Worm (Caenorhabditis elegans): ENCODE data around the gene lgc-53.
A peak's percentile ranks its signal among the peaks of the same experiment; 100 is the strongest.

Gene lgc-53

ce11 chrX:16724954-16725353 is 13.5 kb downstream of the lgc-53 start (continued):
- TF ChIP-seq spr-1 (tag; optimal IDR thresholded peaks at IDR 0.05) (no peak), fkh-10 (GFP tag; optimal IDR thresholded peaks at IDR 0.05) (no peak), ctbp-1 (GFP tag; IDR thresholded peaks at IDR 0.05) (no peak), T20F7.1 (GFP tag; optimal IDR thresholded peaks at IDR 0.05) (peak; percentile 58), aly-2 (tag; optimal IDR thresholded peaks at IDR 0.05) (no peak), lin-38 (GFP tag; IDR thresholded peaks at IDR 0.05) (no peak), saeg-2 (GFP tag; IDR thresholded peaks at IDR 0.05) (no peak), Y48G9A.11 (GFP tag; IDR thresholded peaks at IDR 0.05) (no peak), dmd-6 (GFP tag; IDR thresholded peaks at IDR 0.05) (peak; percentile 97), zfp-3 (GFP tag; conservative IDR thresholded peaks at IDR 0.05) (no peak), unc-62 (GFP tag; optimal IDR thresholded peaks at IDR 0.05 in 1 of 2) (peak in 1 of 2 experiments; percentile 98), unc-62 (tag; optimal IDR thresholded peaks at IDR 0.05) (no peak), snpc-4 (tag; optimal IDR thresholded peaks at IDR 0.05) (no peak), arid-1 (GFP tag; conservative IDR thresholded peaks at IDR 0.05) (no peak), nhr-11 (tag; optimal IDR thresholded peaks at IDR 0.05) (no peak), lin-15B (tag; optimal IDR thresholded peaks at IDR 0.05) (no peak), vab-7 (GFP tag; IDR thresholded peaks at IDR 0.05) (no peak), lir-3 (tag; optimal IDR thresholded peaks at IDR 0.05) (no peak), R02D3.7 (tag; optimal IDR thresholded peaks at IDR 0.05) (no peak), F37D6.2 (tag; optimal IDR thresholded peaks at IDR 0.05) (no peak), nhr-76 (tag; optimal IDR thresholded peaks at IDR 0.05) (peak; percentile 49), daf-8 (GFP tag; IDR thresholded peaks at IDR 0.05) (no peak), tra-1 (GFP tag; IDR thresholded peaks at IDR 0.05) (peak; percentile 53), spr-3 (GFP tag; optimal IDR thresholded peaks at IDR 0.05) (no peak), lin-13 (GFP tag; optimal IDR thresholded peaks at IDR 0.05) (no peak), cey-2 (tag; optimal IDR thresholded peaks at IDR 0.05; ENCODE audit: borderline replicate concordance, insufficient read depth) (no peak), daf-16 (GFP tag; optimal IDR thresholded peaks at IDR 0.05) (no peak), daf-16 (tag; optimal IDR thresholded peaks at IDR 0.05) (peak; percentile 71), egl-27 (tag; optimal IDR thresholded peaks at IDR 0.05) (no peak), unc-39 (tag; optimal IDR thresholded peaks at IDR 0.05) (no peak), nhr-28 (tag; optimal IDR thresholded peaks at IDR 0.05) (peak; percentile 71), Y105C5A.15 (GFP tag; IDR thresholded peaks at IDR 0.05) (no peak), dpl-1 (GFP tag; optimal IDR thresholded peaks at IDR 0.05) (no peak), ZK546.5 (tag; optimal IDR thresholded peaks at IDR 0.05) (no peak), skn-1 (tag; optimal IDR thresholded peaks at IDR 0.05) (no peak), T26A8.4 (GFP tag; IDR thresholded peaks at IDR 0.05) (no peak), mes-2 (tag; optimal IDR thresholded peaks at IDR 0.05; ENCODE audit: poor library complexity, severe bottlenecking) (no peak), set-16 (GFP tag; IDR thresholded peaks at IDR 0.05) (no peak), nhr-102 (tag; optimal IDR thresholded peaks at IDR 0.05) (no peak), hlh-30 (tag; optimal IDR thresholded peaks at IDR 0.05; ENCODE audit: insufficient read depth) (peak; percentile 87), dmd-8 (GFP tag; IDR thresholded peaks at IDR 0.05) (no peak), pqm-1 (tag; optimal IDR thresholded peaks at IDR 0.05) (no peak), lim-7 (GFP tag; IDR thresholded peaks at IDR 0.05) (no peak), snpc-1.2 (GFP tag; IDR thresholded peaks at IDR 0.05) (no peak), zip-11 (GFP tag; IDR thresholded peaks at IDR 0.05) (no peak), ztf-11 (tag; optimal IDR thresholded peaks at IDR 0.05) (no peak), lin-1 (GFP tag; IDR thresholded peaks at IDR 0.05) (peak; percentile 72), zag-1 (tag; optimal IDR thresholded peaks at IDR 0.05) (no peak), pha-4 (GFP tag; IDR thresholded peaks at IDR 0.05) (no peak), pha-4 (tag; optimal IDR thresholded peaks at IDR 0.05) (no peak), hif-1 (tag; optimal IDR thresholded peaks at IDR 0.05) (peak in 1 of 2 experiments; percentile 23), gei-8 (GFP tag; optimal IDR thresholded peaks at IDR 0.05) (peak; percentile 52), ama-1 (optimal IDR thresholded peaks at IDR 0.05) (no peak), ztf-7 (tag; optimal IDR thresholded peaks at IDR 0.05) (no peak)
